Worm (Caenorhabditis elegans) whole organism, early embryonic: ENCODE measurements around the gene M01H9.10.

Source experiments
- B0310.2 ChIP-seq: sonication (generic microtip); optimal IDR thresholded peaks from 2 replicates; lab custom pipeline; 2016; ENCODE audit warnings: mild to moderate bottlenecking, missing genetic modification characterization, missing compliant biosample characterization
- F13C5.2 ChIP-seq: sonication (generic microtip); optimal IDR thresholded peaks from 2 replicates; lab custom pipeline; 2017; ENCODE audit warnings: mild to moderate bottlenecking, missing genetic modification characterization, inconsistent platforms, missing compliant biosample characterization
- ama-1 ChIP-seq: fragments of 150-350 bp; optimal IDR thresholded peaks from 2 replicates; lab custom pipeline; 2014
- ceh-36 ChIP-seq: sonication (generic microtip); optimal IDR thresholded peaks from 2 replicates; lab custom pipeline; 2016; ENCODE audit warnings: missing genetic modification characterization, inconsistent platforms, missing compliant biosample characterization
- ets-7 ChIP-seq: sonication (generic microtip); optimal IDR thresholded peaks from 2 replicates; lab custom pipeline; 2016; ENCODE audit warnings: missing genotype, missing genetic modification characterization, missing compliant biosample characterization
- flt-1 ChIP-seq: fragments of 200-800 bp; sonication (Bioruptor generic); IDR thresholded peaks from 2 replicates; pipeline ENCODE4 v1.3.6; 2022; ENCODE audit warnings: missing genetic modification characterization, missing compliant biosample characterization
- hmbx-1 ChIP-seq: sonication (generic microtip); optimal IDR thresholded peaks from 2 replicates; lab custom pipeline; 2016; ENCODE audit warnings: mild to moderate bottlenecking, missing genetic modification characterization, missing compliant biosample characterization
- hnd-1 ChIP-seq: sonication (generic microtip); optimal IDR thresholded peaks from 2 replicates; lab custom pipeline; 2016; ENCODE audit warnings: missing genetic modification characterization, missing compliant biosample characterization
- pes-1 ChIP-seq: fragments of 200-800 bp; sonication (Bioruptor generic); IDR thresholded peaks from 2 replicates; pipeline ENCODE4 v1.3.6; 2022; ENCODE audit warnings: missing genetic modification reagents, missing genetic modification characterization, missing compliant biosample characterization
- scrt-1 ChIP-seq: fragments of 200-800 bp; sonication (Bioruptor generic); IDR thresholded peaks from 2 replicates; pipeline ENCODE4 v1.3.6; 2022; ENCODE audit warnings: missing genetic modification characterization, missing compliant biosample characterization
- sea-1 ChIP-seq: fragments of 200-800 bp; sonication (Bioruptor generic); conservative IDR thresholded peaks from 2 replicates; pipeline ENCODE4 v1.3.6; 2022; ENCODE audit warnings: missing genetic modification characterization, missing compliant biosample characterization
- tbx-11 ChIP-seq: fragments of 200-800 bp; sonication (Bioruptor generic); IDR thresholded peaks from 2 replicates; pipeline ENCODE4 v1.3.6; 2022; ENCODE audit warnings: missing genetic modification characterization, missing compliant biosample characterization
- tra-4 ChIP-seq: sonication (generic microtip); optimal IDR thresholded peaks from 2 replicates; lab custom pipeline; 2017; ENCODE audit warnings: missing genetic modification characterization, missing compliant biosample characterization

DNA sequence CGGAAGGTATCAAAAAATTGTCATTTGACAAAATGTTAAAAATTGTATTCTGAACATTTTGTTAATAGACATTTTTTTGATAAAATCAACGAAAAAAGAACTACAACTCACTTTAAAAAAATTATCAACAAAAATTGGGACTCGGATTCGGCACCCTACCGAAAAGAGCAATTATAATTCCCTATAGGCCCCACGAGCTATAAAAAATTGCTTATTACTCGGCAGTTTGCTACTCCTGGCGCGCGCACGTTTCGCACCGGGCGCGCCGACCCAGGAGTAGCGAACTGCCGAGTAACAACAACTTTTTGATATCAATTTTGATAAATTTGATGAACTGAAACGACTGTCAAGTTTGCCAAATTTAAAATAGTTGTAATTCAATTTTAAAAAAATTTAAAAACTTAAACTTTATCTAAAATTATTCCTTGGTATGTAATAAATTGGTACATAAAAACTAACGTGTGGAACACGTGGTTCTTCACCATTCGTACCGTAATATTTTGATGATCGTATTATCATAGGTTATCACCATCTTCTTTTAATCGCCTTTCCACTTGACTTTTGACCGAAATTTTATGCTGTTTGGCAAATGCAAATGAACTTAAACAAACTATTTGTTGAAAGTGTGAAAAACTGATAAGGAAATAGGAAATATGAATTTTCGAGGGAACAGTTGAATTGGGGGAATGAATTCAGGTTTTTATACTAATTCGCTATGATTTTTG, 4.4 kb downstream of the M01H9.10 start:
- no peak for TF ChIP-seq ets-7 (tag; lab: Kevin White, UChicago)
- no peak for TF ChIP-seq ama-1 (lab: Kevin White, UChicago)
- no peak for TF ChIP-seq scrt-1 (GFP tag; lab: Robert Waterston, UW)
- no peak for TF ChIP-seq flt-1 (GFP tag; lab: Robert Waterston, UW)
- TF ChIP-seq hnd-1: no peak
- no peak for TF ChIP-seq tbx-11
- no peak for TF ChIP-seq ceh-36 (tag; lab: Kevin White, UChicago)
- no peak for TF ChIP-seq hmbx-1 (tag; lab: Kevin White, UChicago)
- no peak for TF ChIP-seq tra-4
- no peak for TF ChIP-seq sea-1 (GFP tag; lab: Robert Waterston, UW)
- TF ChIP-seq pes-1: no peak
- no peak for TF ChIP-seq B0310.2
- no peak for TF ChIP-seq F13C5.2
